Worm (Caenorhabditis elegans) whole organism, L1 larva: ENCODE results near the gene M04G7.1.
A peak's percentile ranks its signal among the peaks of the same experiment; 100 is the strongest.

Experiments
- C04F5.9 ChIP-seq: sonication (generic microtip); optimal IDR thresholded peaks from 2 replicates; lab custom pipeline; 2016; ENCODE audit warnings: missing genetic modification characterization, missing compliant biosample characterization
- F16B12.6 ChIP-seq: fragments of 150-350 bp; optimal IDR thresholded peaks from 2 replicates; lab custom pipeline; 2014; ENCODE audit warnings: missing biosample characterization, missing genetic modification characterization
- aly-2 ChIP-seq: fragments of 150-350 bp; optimal IDR thresholded peaks from 2 replicates; lab custom pipeline; 2014; ENCODE audit warnings: missing biosample characterization, missing genetic modification characterization
- ama-1 ChIP-seq: fragments of 150-350 bp; optimal IDR thresholded peaks from 2 replicates; lab custom pipeline; 2014
- blmp-1 ChIP-seq: fragments of 150-350 bp; optimal IDR thresholded peaks from 2 replicates; lab custom pipeline; 2014; ENCODE audit warnings: missing biosample characterization, missing genetic modification characterization
- ceh-63 ChIP-seq: fragments of 200-800 bp; sonication (Bioruptor generic); optimal IDR thresholded peaks from 2 replicates; lab custom pipeline; 2018; ENCODE audit warnings: mild to moderate bottlenecking, missing genetic modification characterization, missing compliant biosample characterization
- dsc-1 ChIP-seq: sonication (generic microtip); optimal IDR thresholded peaks from 2 replicates; lab custom pipeline; 2016; ENCODE audit warnings: mild to moderate bottlenecking, missing genetic modification characterization, missing compliant biosample characterization
- efl-1 ChIP-seq, 4 experiments: fragments of 150-350 bp; optimal IDR thresholded peaks in 3 of 4; peaks in 1 of 4; 1 replicate in 1 of 4; 2 replicates in 3 of 4; lab custom pipeline; 2014; ENCODE audit warnings: missing biosample characterization in 2 of 4, missing genetic modification characterization in 2 of 4, missing genetic modification reagents in 2 of 4
- egl-13 ChIP-seq: sonication (generic microtip); optimal IDR thresholded peaks from 2 replicates; lab custom pipeline; 2016; ENCODE audit warnings: missing genotype, missing genetic modification reagents, missing genetic modification characterization, missing compliant biosample characterization
- elt-3 ChIP-seq, 6 experiments: fragments of 150-350 bp in 1 of 6; sonication (generic microtip); optimal IDR thresholded peaks; 2 replicates each; lab custom pipeline; 2017 to 2018; ENCODE audit warnings: missing biosample characterization in 6 of 6, missing genetic modification characterization in 6 of 6, inconsistent platforms in 1 of 6
- ets-5 ChIP-seq: fragments of 200-800 bp; sonication (Bioruptor generic); IDR thresholded peaks from 2 replicates; pipeline ENCODE4 v1.3.6; 2022; ENCODE audit warnings: missing genetic modification characterization, missing compliant biosample characterization
- fkh-4 ChIP-seq: sonication (generic microtip); optimal IDR thresholded peaks from 2 replicates; lab custom pipeline; 2016; ENCODE audit warnings: missing compliant biosample characterization, missing genetic modification characterization, borderline replicate concordance
- fkh-8 ChIP-seq: sonication (generic microtip); optimal IDR thresholded peaks from 2 replicates; lab custom pipeline; 2016; ENCODE audit warnings: mild to moderate bottlenecking, missing genetic modification characterization, missing compliant biosample characterization
- fos-1 ChIP-seq: fragments of 150-350 bp; optimal IDR thresholded peaks from 2 replicates; lab custom pipeline; 2014; ENCODE audit warnings: missing biosample characterization, missing genetic modification characterization
- grh-1 ChIP-seq: fragments of 200-800 bp; sonication (Bioruptor generic); IDR thresholded peaks from 2 replicates; pipeline ENCODE4 v1.3.6; 2022; ENCODE audit warnings: missing genetic modification reagents, missing genetic modification characterization, missing compliant biosample characterization
- hlh-4 ChIP-seq: sonication (generic microtip); optimal IDR thresholded peaks from 2 replicates; lab custom pipeline; 2016; ENCODE audit warnings: mild to moderate bottlenecking, missing genetic modification characterization, missing compliant biosample characterization
- hpl-2 ChIP-seq: fragments of 150-350 bp; optimal IDR thresholded peaks from 2 replicates; lab custom pipeline; 2014; ENCODE audit warnings: missing biosample characterization, missing genetic modification reagents, missing genetic modification characterization
- jun-1 ChIP-seq: fragments of 150-350 bp; optimal IDR thresholded peaks from 2 replicates; lab custom pipeline; 2014; ENCODE audit warnings: missing biosample characterization, missing genetic modification reagents, missing genetic modification characterization
- lin-13 ChIP-seq: fragments of 150-350 bp; optimal IDR thresholded peaks from 2 replicates; lab custom pipeline; 2014; ENCODE audit warnings: missing biosample characterization, missing genetic modification reagents, missing genetic modification characterization
- lin-35 ChIP-seq, 2 experiments: fragments of 150-350 bp; optimal IDR thresholded peaks; 2 replicates each; lab custom pipeline; 2014; ENCODE audit warnings: missing biosample characterization in 2 of 2, missing genetic modification characterization in 2 of 2, missing genetic modification reagents in 2 of 2
- lir-3 ChIP-seq: sonication (generic microtip); optimal IDR thresholded peaks from 2 replicates; lab custom pipeline; 2016; ENCODE audit warnings: mild to moderate bottlenecking, missing genetic modification characterization, moderate library complexity, missing compliant biosample characterization; ENCODE audit not compliant: poor library complexity
- mep-1 ChIP-seq: fragments of 150-350 bp; optimal IDR thresholded peaks from 2 replicates; lab custom pipeline; 2014; ENCODE audit warnings: missing biosample characterization, missing genetic modification characterization
- nhr-11 ChIP-seq: fragments of 150-350 bp; optimal IDR thresholded peaks from 2 replicates; lab custom pipeline; 2014; ENCODE audit warnings: missing biosample characterization, missing genetic modification characterization
- nhr-12 ChIP-seq: sonication (generic microtip); optimal IDR thresholded peaks from 2 replicates; lab custom pipeline; 2017; ENCODE audit warnings: missing biosample characterization, missing genetic modification characterization
- nhr-20 ChIP-seq: sonication (generic microtip); optimal IDR thresholded peaks from 2 replicates; lab custom pipeline; 2016; ENCODE audit warnings: mild to moderate bottlenecking, missing genetic modification characterization, missing compliant biosample characterization
- nhr-237 ChIP-seq: fragments of 150-350 bp; optimal IDR thresholded peaks from 2 replicates; lab custom pipeline; 2014; ENCODE audit warnings: missing biosample characterization, missing genetic modification characterization
- nhr-71 ChIP-seq: sonication (generic microtip); optimal IDR thresholded peaks from 2 replicates; lab custom pipeline; 2016; ENCODE audit warnings: mild to moderate bottlenecking, missing genetic modification characterization, moderate library complexity, missing compliant biosample characterization
- nhr-77 ChIP-seq: fragments of 150-350 bp; optimal IDR thresholded peaks from 2 replicates; lab custom pipeline; 2014; ENCODE audit warnings: missing biosample characterization, missing genetic modification characterization
- nhr-84 ChIP-seq: sonication (generic microtip); optimal IDR thresholded peaks from 2 replicates; lab custom pipeline; 2017; ENCODE audit warnings: missing biosample characterization, missing genetic modification characterization
- nhr-85 ChIP-seq: sonication (generic microtip); peaks from one replicate; lab custom pipeline; 2016; ENCODE audit warnings: missing genetic modification characterization, inconsistent platforms, missing compliant biosample characterization
- pqm-1 ChIP-seq: sonication (generic microtip); optimal IDR thresholded peaks from 3 replicates; lab custom pipeline; 2017; ENCODE audit warnings: missing biosample characterization, missing genetic modification characterization
- rnt-1 ChIP-seq: sonication (generic microtip); optimal IDR thresholded peaks from 2 replicates; lab custom pipeline; 2016; ENCODE audit warnings: mild to moderate bottlenecking, missing genetic modification characterization, moderate library complexity, missing compliant biosample characterization
- snu-23 ChIP-seq: sonication (generic microtip); optimal IDR thresholded peaks from 2 replicates; lab custom pipeline; 2016; ENCODE audit warnings: missing genetic modification characterization, missing compliant biosample characterization
- sptf-1 ChIP-seq: fragments of 150-350 bp; optimal IDR thresholded peaks from 2 replicates; lab custom pipeline; 2014; ENCODE audit warnings: missing biosample characterization, missing genetic modification characterization
- vab-15 ChIP-seq: sonication (generic microtip); optimal IDR thresholded peaks from 2 replicates; lab custom pipeline; 2017; ENCODE audit warnings: missing genotype, mild to moderate bottlenecking, missing genetic modification characterization, missing compliant biosample characterization

The M04G7.1 gene

DNA sequence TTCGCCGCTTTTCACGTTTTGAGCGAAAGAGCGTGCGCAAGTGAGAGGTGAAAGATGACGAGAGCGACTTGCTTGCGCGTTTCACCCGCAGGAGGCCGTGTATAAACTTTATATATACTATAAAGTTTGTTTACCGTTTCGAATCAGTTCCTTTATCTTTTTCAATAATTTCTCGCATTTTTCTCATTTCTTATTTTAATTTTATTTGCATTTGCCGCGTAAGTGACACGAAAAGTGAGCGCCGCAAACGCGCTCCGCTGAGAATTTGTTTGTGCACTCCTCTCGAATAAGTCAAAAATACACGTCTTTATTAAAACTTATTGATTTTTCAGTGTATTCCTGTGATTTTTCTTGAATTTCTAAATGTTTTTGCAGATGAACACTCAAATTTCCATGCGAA lies 12.0 kb upstream of the M04G7.1 start, which contains the start of gene mrpl-55 (continued):
- TF ChIP-seq elt-3 (tag; optimal IDR thresholded peaks at IDR 0.05; lab: Kevin White, UChicago), result peak in 4 of 6 experiments; percentile 19 to 98 (median 64)
- TF ChIP-seq pqm-1 (tag; lab: Kevin White, UChicago), result no peak
- TF ChIP-seq fos-1 (tag; lab: Kevin White, UChicago), result peak; percentile 71

DNA sequence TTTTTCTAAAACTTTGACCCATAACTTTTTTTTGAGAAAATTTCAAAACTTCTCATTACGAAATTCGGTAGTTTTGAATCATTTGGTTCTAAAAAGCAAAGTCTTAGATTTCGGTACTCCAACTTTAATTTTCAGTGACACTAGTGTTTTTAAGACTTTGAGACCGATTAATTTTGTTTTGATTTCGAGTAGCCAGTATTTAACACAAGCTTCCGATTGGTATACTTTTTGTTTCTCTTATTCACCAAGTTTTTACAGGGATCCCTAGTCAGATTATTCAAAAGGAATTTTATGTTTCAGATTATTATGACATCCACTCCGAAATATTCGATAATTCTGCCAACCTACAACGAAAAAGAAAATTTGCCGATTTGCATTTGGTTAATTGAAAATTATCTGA lies 10.2 kb upstream of the M04G7.1 start, which contains the start of gene dpm-1:
TSS of gene dpm-1 (plus strand) at position 301 of the 400 bp plus-strand sequence.
- TF ChIP-seq F16B12.6 (tag; lab: Kevin White, UChicago), result no peak
- TF ChIP-seq nhr-20 (tag; lab: Kevin White, UChicago), result no peak
- TF ChIP-seq nhr-237 (tag; lab: Kevin White, UChicago), result no peak
- no peak for TF ChIP-seq sptf-1
- no peak for TF ChIP-seq snu-23 (GFP tag; lab: Kevin White, UChicago)
- no peak for TF ChIP-seq lir-3 (tag; lab: Kevin White, UChicago)
- TF ChIP-seq lin-35 (GFP tag; optimal IDR thresholded peaks at IDR 0.05; lab: Kevin White, UChicago), result no peak
- no peak for TF ChIP-seq mep-1 (tag; lab: Kevin White, UChicago)
- no peak for TF ChIP-seq nhr-85 (tag; lab: Kevin White, UChicago)
- TF ChIP-seq nhr-71, result no peak
- no peak for TF ChIP-seq C04F5.9 (tag; lab: Kevin White, UChicago)
- TF ChIP-seq blmp-1 (tag; lab: Kevin White, UChicago), result no peak
- no peak for TF ChIP-seq hlh-4 (tag; lab: Kevin White, UChicago)
- TF ChIP-seq dsc-1 (tag; lab: Kevin White, UChicago), result no peak
- no peak for TF ChIP-seq fkh-4 (tag; lab: Kevin White, UChicago)
- no peak for TF ChIP-seq egl-13 (tag; lab: Kevin White, UChicago)
- TF ChIP-seq vab-15 (tag; lab: Kevin White, UChicago), result no peak
- no peak for TF ChIP-seq nhr-11 (tag; lab: Kevin White, UChicago)

DNA sequence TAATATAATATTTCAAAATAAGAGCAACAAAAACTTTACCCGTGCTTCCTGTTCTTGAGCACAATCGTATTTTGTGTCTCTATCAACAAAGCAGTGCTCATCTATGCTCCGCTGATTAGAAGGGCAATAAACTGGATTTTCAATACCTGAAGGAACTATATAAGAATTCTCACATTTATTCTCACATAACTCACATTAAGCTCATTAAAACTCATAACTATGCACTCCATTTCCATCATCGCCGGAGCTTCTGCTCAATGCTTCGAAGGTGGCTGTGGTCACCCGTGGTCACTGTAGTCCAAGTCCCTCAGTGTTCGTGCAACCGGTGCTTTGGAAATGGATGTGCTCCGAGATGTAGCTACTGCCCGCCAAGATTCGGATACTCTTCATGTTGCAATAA lies 768 bp upstream of the M04G7.1 start, which contains the start of the genes Y66H1A.8 and M04G7.5:
TSS of gene Y66H1A.8 (minus strand) at position 101 of the 400 bp plus-strand sequence.
TSS of gene M04G7.5 (plus strand) at position 258 of the 400 bp plus-strand sequence.
- TF ChIP-seq sptf-1, result no peak
- TF ChIP-seq fkh-4 (tag; lab: Kevin White, UChicago), result no peak
- no peak for TF ChIP-seq C04F5.9 (tag; lab: Kevin White, UChicago)
- TF ChIP-seq ceh-63 (GFP tag; lab: Kevin White, UChicago), result no peak
- TF ChIP-seq lin-13 (GFP tag; lab: Kevin White, UChicago), result no peak
- TF ChIP-seq jun-1 (tag; lab: Kevin White, UChicago), result no peak
- TF ChIP-seq ama-1 (lab: Kevin White, UChicago), result no peak
- TF ChIP-seq hlh-4 (tag; lab: Kevin White, UChicago), result no peak

DNA sequence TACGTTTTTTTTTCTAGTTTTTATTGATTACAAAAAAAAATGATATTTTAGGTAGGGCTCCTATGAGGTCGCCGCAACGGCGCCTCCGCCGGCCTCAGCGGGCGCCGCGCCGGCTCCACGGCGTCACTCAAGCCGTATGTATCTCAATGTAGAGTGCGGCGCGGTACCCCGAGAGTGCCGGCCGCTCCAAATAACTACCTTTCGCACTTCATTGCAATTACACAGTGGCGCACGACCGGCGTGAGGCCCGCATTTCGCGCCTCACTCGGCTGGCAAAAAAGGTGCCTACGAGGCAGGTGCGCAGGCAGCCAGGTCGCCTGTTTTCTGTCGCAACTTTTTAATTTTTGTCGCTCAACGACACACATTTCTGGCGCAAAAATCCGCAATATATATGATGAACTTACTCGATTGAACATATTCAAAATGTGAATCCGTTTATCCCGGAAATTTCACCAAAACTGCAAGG lies 5.1 kb downstream of the M04G7.1 start, which contains the start of gene M04G7.2:
TSS of gene M04G7.2 (minus strand) at position 416 of the 466 bp plus-strand sequence.
- no peak for TF ChIP-seq nhr-12
- no peak for TF ChIP-seq sptf-1

- TF ChIP-seq hlh-4 (tag; lab: Kevin White, UChicago) (no peak), lin-13 (GFP tag; lab: Kevin White, UChicago) (no peak), hpl-2 (GFP tag; lab: Kevin White, UChicago) (no peak), snu-23 (GFP tag; lab: Kevin White, UChicago) (no peak), aly-2 (no peak)
Measured at ce11 chrIV:462050-462449, 6.5 kb downstream of the M04G7.1 start.

DNA sequence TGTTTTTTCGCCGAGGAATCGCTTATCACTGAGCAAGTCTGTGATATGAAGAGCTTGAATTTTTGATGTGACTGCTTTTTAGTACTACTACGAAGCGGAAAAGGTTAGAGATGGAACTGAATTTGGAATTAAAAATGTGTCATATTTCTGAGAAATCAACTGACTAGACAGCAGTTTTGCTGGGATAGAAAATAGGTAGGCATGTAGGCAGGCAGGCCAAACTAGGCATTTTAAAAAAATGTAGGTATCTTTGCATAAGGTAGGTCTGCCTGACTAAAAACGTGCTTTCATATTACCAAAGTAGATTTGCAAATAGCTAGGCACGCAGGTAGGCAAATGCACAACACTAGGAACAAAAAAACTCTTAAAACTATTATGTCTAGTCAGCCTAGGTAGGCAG lies 11.0 kb downstream of the M04G7.1 start:
- TF ChIP-seq egl-13 (tag; lab: Kevin White, UChicago) (peak; percentile 52), ets-5 (GFP tag; lab: Robert Waterston, UW) (no peak)

- TF ChIP-seq nhr-77 (tag; lab: Kevin White, UChicago) (no peak), lin-35 (GFP tag; optimal IDR thresholded peaks at IDR 0.05; lab: Kevin White, UChicago) (no peak), rnt-1 (tag; lab: Kevin White, UChicago) (no peak), hlh-4 (tag; lab: Kevin White, UChicago) (no peak), grh-1 (GFP tag; lab: Robert Waterston, UW) (no peak), fkh-8 (tag; lab: Kevin White, UChicago) (no peak), efl-1 (optimal IDR thresholded peaks at IDR 0.05; lab: Kevin White, UChicago) (no peak), efl-1 (GFP tag; optimal IDR thresholded peaks at IDR 0.05 in 1 of 2; lab: Kevin White, UChicago) (peak in 1 of 2 experiments; percentile 9), nhr-84 (tag; lab: Kevin White, UChicago) (no peak)
Measured at ce11 chrIV:467291-467690, 11.7 kb downstream of the M04G7.1 start.
